Worm (Caenorhabditis elegans): ENCODE measurements around the gene cest-12.

- TF ChIP-seq him-1 (tag; optimal IDR thresholded peaks at IDR 0.05), result no peak
- no peak for TF ChIP-seq W03F9.2 (tag; optimal IDR thresholded peaks at IDR 0.05)
- TF ChIP-seq dao-5 (tag; optimal IDR thresholded peaks at IDR 0.05), result no peak
Observed at ce11 chrIII:12107441-12107840, at the start of gene cest-12, which contains the start of gene lonp-2.
